Worm (Caenorhabditis elegans) whole organism, midembryonic: ENCODE data around the gene catp-3.

Experiments
- cog-1 ChIP-seq: sonication (generic microtip); optimal IDR thresholded peaks from 2 replicates; lab custom pipeline; 2016; ENCODE audit warnings: missing genetic modification characterization, missing compliant biosample characterization
- ref-1 ChIP-seq: fragments of 200-800 bp; sonication (Bioruptor generic); conservative IDR thresholded peaks from 2 replicates; pipeline ENCODE4 v1.3.6; 2022; ENCODE audit warnings: missing genetic modification reagents, missing genetic modification characterization, missing compliant biosample characterization
- ztf-23 ChIP-seq: fragments of 200-800 bp; sonication (Bioruptor generic); IDR thresholded peaks from 2 replicates; pipeline ENCODE4 v1.3.6; 2022; ENCODE audit warnings: missing genetic modification reagents, missing genetic modification characterization, missing compliant biosample characterization

DNA sequence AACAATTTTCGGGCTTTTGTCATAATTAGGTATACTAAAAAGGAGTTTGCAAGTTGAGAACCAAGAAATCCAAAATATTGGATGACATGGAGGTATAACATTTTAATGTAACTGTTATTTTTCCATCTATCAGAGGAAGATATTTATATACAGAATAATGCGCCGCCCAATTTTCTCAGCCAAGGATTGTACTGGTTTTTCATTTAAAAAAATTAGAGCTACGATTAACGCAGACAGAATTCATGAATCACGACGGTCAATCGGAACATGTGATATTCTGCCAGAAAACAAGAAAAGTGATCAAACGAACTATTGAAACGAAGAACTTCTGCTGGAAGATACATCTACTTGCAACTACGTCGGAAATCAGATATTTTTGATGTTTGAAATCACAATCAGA lies 22.4 kb downstream of the catp-3 start, which contains the start of gene str-145:
- TF ChIP-seq ref-1 (GFP tag; lab: Robert Waterston, UW), result no peak
- TF ChIP-seq ztf-23, result no peak
- no peak for TF ChIP-seq cog-1
